Fruit fly (Drosophila melanogaster): ENCODE measurements around the gene CG16986.

- no peak for TF ChIP-seq EcR (GFP tag; optimal IDR thresholded peaks at IDR 0.05)
- no peak for TF ChIP-seq psq (optimal IDR thresholded peaks at IDR 0.05)
- TF ChIP-seq CG8478 (optimal IDR thresholded peaks at IDR 0.05) = no peak
- TF ChIP-seq usp (GFP tag; optimal IDR thresholded peaks at IDR 0.05) = no peak
- TF ChIP-seq Dll (optimal IDR thresholded peaks at IDR 0.05) = no peak
Observed at dm6 chr3L:2590764-2591309, 9.3 kb upstream of the CG16986 start.
